Fruit fly (Drosophila melanogaster): ENCODE data around the gene cDIP.

cDIP gene

dm6 chr3R:21179592-21180390 is 18.9 kb upstream of the cDIP start (continued):
- TF ChIP-seq CG14710 (tag; optimal IDR thresholded peaks at IDR 0.05) (peak; percentile 38), Mad (GFP tag; optimal IDR thresholded peaks at IDR 0.05) (no peak), esg (GFP tag; conservative IDR thresholded peaks at IDR 0.05) (no peak), CG14050 (GFP tag; IDR thresholded peaks at IDR 0.05) (no peak), kni (GFP tag; optimal IDR thresholded peaks at IDR 0.05) (no peak), CG8924 (tag; optimal IDR thresholded peaks at IDR 0.05) (no peak), YL-1 (GFP tag; optimal IDR thresholded peaks at IDR 0.05) (no peak), CG15479 (GFP tag; optimal IDR thresholded peaks at IDR 0.05) (no peak), nom (GFP tag; optimal IDR thresholded peaks at IDR 0.05) (no peak), PHDP (tag; optimal IDR thresholded peaks at IDR 0.05) (no peak), grn (GFP tag; optimal IDR thresholded peaks at IDR 0.05) (peak; percentile 90), CG10147 (GFP tag; optimal IDR thresholded peaks at IDR 0.05) (no peak), repo (GFP tag; optimal IDR thresholded peaks at IDR 0.05) (no peak), fu2 (GFP tag; optimal IDR thresholded peaks at IDR 0.05) (no peak), ara (GFP tag; IDR thresholded peaks at IDR 0.05) (no peak), CG11085 (GFP tag; IDR thresholded peaks at IDR 0.05) (no peak), ranshi (GFP tag; IDR thresholded peaks at IDR 0.05) (no peak), Sin3A (optimal IDR thresholded peaks at IDR 0.05) (no peak), CG1603 (tag; optimal IDR thresholded peaks at IDR 0.05) (no peak), stc (GFP tag; IDR thresholded peaks at IDR 0.05) (no peak), ttk (GFP tag; IDR thresholded peaks at IDR 0.05) (no peak), Ets97D (GFP tag; optimal IDR thresholded peaks at IDR 0.05) (peak; percentile 59), HHEX (GFP tag; optimal IDR thresholded peaks at IDR 0.05) (no peak), CG4617 (GFP tag; optimal IDR thresholded peaks at IDR 0.05; ENCODE audit: borderline replicate concordance) (no peak), Dip3 (GFP tag; optimal IDR thresholded peaks at IDR 0.05) (no peak), CG3838 (GFP tag; optimal IDR thresholded peaks at IDR 0.05) (no peak), CG11560 (tag; IDR thresholded peaks at IDR 0.05) (peak; percentile 75; the same call in 2 of the 3 replicates), Xbp1 (GFP tag; optimal IDR thresholded peaks at IDR 0.05) (no peak), fd102C (GFP tag; optimal IDR thresholded peaks at IDR 0.05) (no peak), cato (GFP tag; optimal IDR thresholded peaks at IDR 0.05; ENCODE audit: borderline replicate concordance) (no peak), CG32532 (GFP tag; IDR thresholded peaks at IDR 0.05) (peak; percentile 43; the same call in 1 of the 2 replicates), Stat92E (GFP tag; optimal IDR thresholded peaks at IDR 0.05) (no peak), ATbp (GFP tag; optimal IDR thresholded peaks at IDR 0.05) (no peak), chif (GFP tag; optimal IDR thresholded peaks at IDR 0.05) (no peak), amos (GFP tag; IDR thresholded peaks at IDR 0.05; ENCODE audit: partially characterized antibody) (peak; percentile 48; the same call in 1 of the 2 replicates), Dref (GFP tag; IDR thresholded peaks at IDR 0.05) (peak; percentile 80), jigr1 (GFP tag; IDR thresholded peaks at IDR 0.05) (no peak), knrl (GFP tag; IDR thresholded peaks at IDR 0.05; ENCODE audit: partially characterized antibody) (peak; percentile 32; the same call in 1 of the 3 replicates), rib (GFP tag; IDR thresholded peaks at IDR 0.05) (peak; percentile 97), mam (GFP tag; optimal IDR thresholded peaks at IDR 0.05) (no peak), Ptx1 (GFP tag; IDR thresholded peaks at IDR 0.05) (no peak), Sry-β (GFP tag; optimal IDR thresholded peaks at IDR 0.05) (no peak), pb (GFP tag; optimal IDR thresholded peaks at IDR 0.05) (no peak), bowl (GFP tag; IDR thresholded peaks at IDR 0.05) (no peak), pho (GFP tag; optimal IDR thresholded peaks at IDR 0.05) (no peak), tll (GFP tag; optimal IDR thresholded peaks at IDR 0.05) (no peak), bcd (GFP tag; optimal IDR thresholded peaks at IDR 0.05) (no peak), eyg (GFP tag; optimal IDR thresholded peaks at IDR 0.05) (no peak), gsb (GFP tag; IDR thresholded peaks at IDR 0.05) (no peak), CrebB (tag; optimal IDR thresholded peaks at IDR 0.05) (no peak)

Data from whole organism, embryonic.